Worm (Caenorhabditis elegans) whole organism, mixed stage, embryonic: ENCODE data around the gene K02F6.5.

Source experiments
- M03D4.4 ChIP-seq: sonication (generic microtip); optimal IDR thresholded peaks from 2 replicates; lab custom pipeline; 2017; ENCODE audit warnings: mild to moderate bottlenecking, missing genetic modification characterization, missing compliant biosample characterization
- elt-3 ChIP-seq: fragments of 150-350 bp; optimal IDR thresholded peaks from 2 replicates; lab custom pipeline; 2014; ENCODE audit warnings: missing biosample characterization, missing genetic modification characterization
- hlh-1 ChIP-seq: fragments of 150-350 bp; optimal IDR thresholded peaks from 2 replicates; lab custom pipeline; 2014; ENCODE audit warnings: missing biosample characterization, missing genetic modification reagents, missing genetic modification characterization
- nhr-12 ChIP-seq: fragments of 150-350 bp; optimal IDR thresholded peaks from 2 replicates; lab custom pipeline; 2014; ENCODE audit warnings: missing biosample characterization, missing genetic modification characterization
- nhr-2 ChIP-seq: fragments of 150-350 bp; optimal IDR thresholded peaks from 2 replicates; lab custom pipeline; 2014; ENCODE audit warnings: missing biosample characterization, missing genetic modification characterization
- nhr-28 ChIP-seq: fragments of 150-350 bp; optimal IDR thresholded peaks from 2 replicates; lab custom pipeline; 2014; ENCODE audit warnings: missing biosample characterization, missing genetic modification characterization
- pha-4 ChIP-seq: fragments of 150-350 bp; optimal IDR thresholded peaks from 2 replicates; lab custom pipeline; 2018; ENCODE audit warnings: missing biosample characterization, missing genetic modification reagents, missing genetic modification characterization
- unc-120 ChIP-seq: sonication (generic microtip); optimal IDR thresholded peaks from 2 replicates; lab custom pipeline; 2017; ENCODE audit warnings: missing genetic modification characterization, missing compliant biosample characterization; ENCODE audit not compliant: poor library complexity, severe bottlenecking
- unc-39 ChIP-seq: fragments of 150-350 bp; optimal IDR thresholded peaks from 2 replicates; lab custom pipeline; 2014; ENCODE audit warnings: missing biosample characterization, missing genetic modification characterization
- zip-8 ChIP-seq: fragments of 150-350 bp; optimal IDR thresholded peaks from 2 replicates; lab custom pipeline; 2014; ENCODE audit warnings: missing biosample characterization, missing genetic modification characterization
- ztf-11 ChIP-seq: fragments of 150-350 bp; optimal IDR thresholded peaks from 2 replicates; lab custom pipeline; 2014; ENCODE audit warnings: missing biosample characterization, missing genetic modification characterization

DNA sequence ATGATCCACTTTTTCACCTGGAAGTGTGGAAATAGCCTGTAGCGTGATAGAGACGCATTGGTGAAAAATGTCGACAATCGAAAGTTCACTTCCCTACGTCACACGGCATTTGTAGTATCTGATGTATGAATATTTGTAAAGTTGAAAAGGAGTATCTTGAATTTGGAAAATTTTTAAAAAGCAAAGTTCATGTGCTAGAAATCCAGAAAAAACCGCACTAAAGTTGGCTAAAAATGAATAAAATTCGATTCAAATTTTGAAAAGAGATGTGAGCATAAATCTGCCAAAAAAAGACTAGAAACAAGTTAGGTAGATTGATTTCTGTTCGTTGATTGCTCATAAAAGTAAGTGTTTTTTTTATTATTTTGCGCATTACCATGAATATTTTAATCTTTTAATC, 48.5 kb downstream of the K02F6.5 start, which contains the start of gene sri-74:
- no peak for TF ChIP-seq ztf-11 (tag; lab: Kevin White, UChicago)
- no peak for TF ChIP-seq nhr-2 (tag; lab: Kevin White, UChicago)
- no peak for TF ChIP-seq unc-120 (tag; lab: Kevin White, UChicago)
- no peak for TF ChIP-seq elt-3
- no peak for TF ChIP-seq M03D4.4
- no peak for TF ChIP-seq zip-8 (tag; lab: Kevin White, UChicago)
- no peak for TF ChIP-seq unc-39 (tag; lab: Kevin White, UChicago)
- no peak for TF ChIP-seq nhr-28
- no peak for TF ChIP-seq pha-4 (tag; lab: Kevin White, UChicago)
- TF ChIP-seq nhr-12 (tag; lab: Kevin White, UChicago) = no peak
- TF ChIP-seq hlh-1 (tag; lab: Kevin White, UChicago) = no peak
